Fruit fly (Drosophila melanogaster) whole organism, adult: ENCODE results near the gene Frmd5.

Experiments used
- CG11617 ChIP-seq: fragments of 200-800 bp; sonication (Bioruptor generic); optimal IDR thresholded peaks from 2 replicates; lab custom pipeline; 2017; ENCODE audit warnings: mild to moderate bottlenecking, missing biosample characterization, missing genetic modification reagents, missing genetic modification characterization
- CG12768 ChIP-seq: fragments of 200-800 bp; sonication (Bioruptor generic); optimal IDR thresholded peaks from 2 replicates; lab custom pipeline; 2017; ENCODE audit warnings: missing biosample characterization, missing genetic modification characterization, mild to moderate bottlenecking, moderate library complexity, missing genetic modification reagents
- CG14711 ChIP-seq: fragments of 200-800 bp; sonication (Bioruptor generic); optimal IDR thresholded peaks from 2 replicates; lab custom pipeline; 2018; ENCODE audit warnings: missing biosample characterization, mild to moderate bottlenecking, missing genetic modification characterization, moderate library complexity
- CG1620 ChIP-seq: fragments of 200-800 bp; sonication (Bioruptor generic); optimal IDR thresholded peaks from 2 replicates; lab custom pipeline; 2016; ENCODE audit warnings: missing biosample characterization, missing genetic modification characterization
- CG33017 ChIP-seq: fragments of 200-800 bp; sonication (Bioruptor generic); optimal IDR thresholded peaks from 2 replicates; lab custom pipeline; 2018; ENCODE audit warnings: missing biosample characterization, mild to moderate bottlenecking, missing genetic modification characterization, moderate library complexity
- CG5204 ChIP-seq: fragments of 200-800 bp; sonication (Bioruptor generic); optimal IDR thresholded peaks from 2 replicates; lab custom pipeline; 2016; ENCODE audit warnings: missing biosample characterization, missing genetic modification characterization
- CG7045 ChIP-seq: fragments of 200-800 bp; sonication (Bioruptor generic); optimal IDR thresholded peaks from 2 replicates; lab custom pipeline; 2017; ENCODE audit warnings: missing biosample characterization, mild to moderate bottlenecking, missing genetic modification characterization
- CG7101 ChIP-seq: fragments of 200-800 bp; sonication (Bioruptor generic); optimal IDR thresholded peaks from 2 replicates; lab custom pipeline; 2018; ENCODE audit warnings: missing biosample characterization, mild to moderate bottlenecking, missing genetic modification characterization, moderate library complexity
- Clk ChIP-seq: fragments of 200-800 bp; sonication (Bioruptor generic); optimal IDR thresholded peaks from 2 replicates; lab custom pipeline; 2017; ENCODE audit warnings: missing biosample characterization, missing genetic modification characterization
- Crg-1 ChIP-seq: fragments of 200-800 bp; sonication (Bioruptor generic); optimal IDR thresholded peaks from 2 replicates; lab custom pipeline; 2016; ENCODE audit warnings: missing biosample characterization, missing genetic modification characterization
- Hr96 ChIP-seq: fragments of 200-800 bp; sonication (Bioruptor generic); optimal IDR thresholded peaks from 2 replicates; lab custom pipeline; 2016; ENCODE audit warnings: missing biosample characterization, missing genetic modification characterization
- Mnt ChIP-seq: fragments of 200-800 bp; sonication (Bioruptor generic); optimal IDR thresholded peaks from 2 replicates; lab custom pipeline; 2016; ENCODE audit warnings: missing biosample characterization, mild to moderate bottlenecking, missing genetic modification characterization
- bab1 ChIP-seq: fragments of 200-800 bp; sonication (Bioruptor generic); optimal IDR thresholded peaks from 3 replicates; lab custom pipeline; 2019; ENCODE audit warnings: missing biosample characterization, mild to moderate bottlenecking, missing genetic modification characterization, moderate library complexity
- cic ChIP-seq: fragments of 200-800 bp; sonication (Bioruptor generic); optimal IDR thresholded peaks from 2 replicates; lab custom pipeline; 2017; ENCODE audit warnings: missing biosample characterization, mild to moderate bottlenecking, missing genetic modification characterization, moderate library complexity
- cnc ChIP-seq, 2 experiments: fragments of >200 bp; optimal IDR thresholded peaks; 2 replicates each; lab custom pipeline; 2017
- kay ChIP-seq: fragments of 200-800 bp; sonication (Bioruptor generic); peaks from one replicate; lab custom pipeline; 2016; ENCODE audit warnings: missing biosample characterization, missing genetic modification characterization, borderline replicate concordance
- ovo ChIP-seq: fragments of 200-800 bp; sonication (Bioruptor generic); optimal IDR thresholded peaks from 2 replicates; lab custom pipeline; 2016; ENCODE audit warnings: missing biosample characterization, missing genetic modification characterization
- pad ChIP-seq: fragments of 200-800 bp; sonication (Bioruptor generic); optimal IDR thresholded peaks from 3 replicates; lab custom pipeline; 2017; ENCODE audit warnings: missing biosample characterization, missing genetic modification characterization, mild to moderate bottlenecking, moderate library complexity, missing genetic modification reagents
- tj ChIP-seq: fragments of 200-800 bp; sonication (Bioruptor generic); optimal IDR thresholded peaks from 3 replicates; lab custom pipeline; 2017; ENCODE audit warnings: missing biosample characterization, mild to moderate bottlenecking, missing genetic modification characterization, moderate library complexity
- toe ChIP-seq: fragments of 200-800 bp; sonication (Bioruptor generic); optimal IDR thresholded peaks from 2 replicates; lab custom pipeline; 2016; ENCODE audit warnings: missing biosample characterization, missing genetic modification characterization

The Frmd5 gene

DNA sequence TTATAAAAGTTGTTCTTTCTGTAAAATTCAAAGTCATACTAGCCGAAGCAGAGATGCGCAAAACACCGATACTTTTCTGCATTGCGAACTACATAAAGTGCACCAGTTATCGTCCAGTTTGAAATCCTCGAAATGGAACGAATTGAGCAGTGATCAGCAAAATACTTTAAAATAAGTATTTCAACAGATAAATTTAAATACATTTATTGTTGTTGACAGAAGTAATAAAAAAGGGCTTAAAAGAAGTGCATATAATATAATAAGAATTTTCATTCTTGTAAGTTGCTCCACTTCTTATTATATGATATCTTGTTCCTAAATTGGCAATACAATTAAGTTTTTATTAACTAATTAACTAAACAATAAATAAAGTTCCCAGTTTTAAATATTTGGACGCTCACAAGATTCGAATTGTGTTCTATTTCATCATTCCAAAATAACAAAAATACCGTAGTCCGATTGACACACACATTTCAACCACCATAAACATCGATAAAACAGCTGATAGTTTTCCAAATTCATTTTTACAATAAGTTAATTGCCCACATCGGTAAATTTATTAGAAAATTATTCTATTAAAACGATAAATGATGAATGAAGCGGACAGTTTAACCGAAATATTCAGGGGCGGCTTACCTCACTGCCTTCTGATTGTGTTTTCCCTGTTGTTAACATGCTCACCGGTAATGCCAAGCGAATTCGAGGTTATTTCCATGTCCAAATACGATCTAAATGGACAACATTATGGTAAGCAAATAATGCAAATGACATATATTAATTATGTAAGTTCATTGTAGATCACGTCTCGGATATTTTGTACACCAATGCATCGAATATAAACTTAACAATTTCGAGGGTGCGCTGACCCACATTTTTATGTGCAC lies 29.7 kb upstream of the Frmd5 start, which contains the start of the genes Usp14 and CG4972:
TSS of gene Usp14 (minus strand) at position 70 of the 884 bp plus-strand sequence.
TSS of gene CG4972 (plus strand) at position 466 of the 884 bp plus-strand sequence.
- TF ChIP-seq cnc (optimal IDR thresholded peaks at IDR 0.05; lab: Kevin White, UChicago) (no peak), CG7101 (no peak), Mnt (GFP tag; lab: Kevin White, UChicago) (no peak), bab1 (no peak), Clk (GFP tag; lab: Kevin White, UChicago) (no peak), pad (GFP tag; lab: Kevin White, UChicago) (no peak), CG12768 (GFP tag; lab: Kevin White, UChicago) (no peak), CG11617 (GFP tag; lab: Kevin White, UChicago) (peak; percentile 19), CG1620 (GFP tag; lab: Kevin White, UChicago) (peak; percentile 37), cic (GFP tag; lab: Kevin White, UChicago) (no peak), CG7045 (no peak), Crg-1 (no peak), tj (GFP tag; lab: Kevin White, UChicago) (peak; percentile 5), toe (GFP tag; lab: Kevin White, UChicago) (no peak), Hr96 (GFP tag; lab: Kevin White, UChicago) (no peak), CG33017 (tag; lab: Kevin White, UChicago) (no peak), CG14711 (tag; lab: Kevin White, UChicago) (no peak), CG5204 (GFP tag; lab: Kevin White, UChicago) (no peak), ovo (GFP tag; lab: Kevin White, UChicago) (no peak), kay (peak; percentile 74)

DNA sequence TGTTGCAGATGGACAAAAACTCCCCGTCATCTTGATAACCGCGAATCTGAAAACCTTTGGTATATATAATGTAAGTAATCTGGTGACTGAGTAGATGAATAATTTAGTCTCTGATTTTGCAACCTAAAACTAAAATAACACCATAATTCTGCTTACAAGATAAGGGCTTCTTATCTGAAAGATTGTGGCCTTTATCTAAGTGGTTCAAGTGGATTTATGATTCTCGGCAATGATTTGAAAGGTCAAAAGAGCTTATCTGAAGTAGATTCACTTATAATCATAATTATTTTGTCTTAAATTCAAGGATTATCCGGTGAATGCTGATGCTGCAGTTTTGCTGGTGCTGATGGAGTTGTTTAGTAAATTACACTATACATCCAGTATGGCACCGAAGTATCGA lies 28.4 kb upstream of the Frmd5 start:
- TF ChIP-seq kay (peak; percentile 88), CG7045 (no peak), CG7101 (no peak), CG11617 (GFP tag; lab: Kevin White, UChicago) (no peak), Crg-1 (no peak), CG5204 (GFP tag; lab: Kevin White, UChicago) (no peak), CG14711 (tag; lab: Kevin White, UChicago) (no peak), pad (GFP tag; lab: Kevin White, UChicago) (no peak)

DNA sequence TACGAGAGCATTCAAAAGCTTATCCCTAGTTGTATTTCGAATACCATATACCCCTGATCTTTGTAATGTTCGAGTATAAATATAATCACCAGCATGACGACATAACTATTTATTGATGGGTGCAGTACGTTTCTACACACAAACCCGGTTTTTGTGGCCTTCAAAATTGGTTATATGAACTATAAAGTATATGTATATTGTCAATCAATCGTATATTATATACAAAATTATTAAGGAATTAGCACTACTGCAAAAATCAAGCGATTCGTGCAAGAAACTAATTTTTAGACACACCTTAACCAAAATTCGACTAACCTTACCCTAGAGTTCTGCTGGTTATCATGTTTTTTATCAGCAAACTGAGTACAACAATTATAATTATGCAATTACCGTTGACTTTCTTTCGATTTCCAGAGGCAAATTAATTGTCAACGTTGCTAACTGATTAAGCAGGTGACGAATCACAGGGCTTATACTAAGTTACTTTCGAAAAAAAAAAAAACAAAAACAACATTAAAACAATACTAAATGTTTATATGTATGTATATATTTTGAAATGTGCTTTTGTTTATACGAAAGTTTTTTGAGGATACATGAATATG lies 24.0 kb upstream of the Frmd5 start:
- peak; percentile 93 for TF ChIP-seq kay
- peak; percentile 64 for TF ChIP-seq cic (GFP tag; lab: Kevin White, UChicago)
- no peak for TF ChIP-seq tj (GFP tag; lab: Kevin White, UChicago)
- no peak for TF ChIP-seq cnc (optimal IDR thresholded peaks at IDR 0.05; lab: Kevin White, UChicago)

DNA sequence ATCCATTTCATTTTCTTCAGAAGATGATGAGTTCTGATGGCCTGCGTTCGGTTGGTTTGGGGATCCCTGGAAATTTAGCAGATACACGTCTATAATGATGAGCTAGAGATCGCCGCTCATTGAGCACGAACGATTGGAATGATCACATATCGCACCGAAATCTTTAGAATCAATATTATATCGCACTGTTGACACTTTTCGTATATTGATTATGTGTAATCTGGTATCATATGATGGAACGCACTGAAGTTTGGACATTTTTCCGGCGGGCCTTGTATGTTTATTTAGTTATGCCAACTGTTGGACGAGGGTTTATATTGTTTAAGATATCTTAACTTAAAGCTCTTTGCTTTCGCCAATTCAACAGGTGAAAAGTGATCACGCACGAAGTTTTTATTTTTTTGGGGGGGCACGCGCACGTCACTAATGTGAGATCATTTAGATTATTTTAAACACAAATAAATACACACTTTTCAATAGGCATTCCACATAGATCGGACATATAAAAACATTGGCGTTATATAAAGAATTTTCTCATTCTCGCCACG lies 23.1 kb upstream of the Frmd5 start:
- no peak for TF ChIP-seq Mnt (GFP tag; lab: Kevin White, UChicago)
- TF ChIP-seq CG14711 (tag; lab: Kevin White, UChicago), result peak; percentile 6

DNA sequence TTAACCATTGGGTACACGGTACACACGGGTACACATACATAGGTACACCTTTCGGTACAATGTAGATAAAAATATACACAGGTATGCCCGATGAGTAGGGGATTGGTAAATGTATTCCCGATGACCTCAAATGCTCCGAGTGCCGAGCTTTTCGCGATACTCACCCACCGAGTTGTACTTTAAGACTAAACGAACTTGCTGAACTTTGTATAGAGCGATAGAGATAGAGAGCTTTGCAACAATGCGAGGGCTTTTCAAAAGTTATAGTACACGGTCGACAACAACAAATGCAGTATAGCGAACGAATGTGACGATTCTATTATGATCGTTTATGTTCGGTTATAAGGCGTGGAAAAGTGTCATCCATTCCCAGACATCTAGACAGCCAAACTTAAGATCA lies 22.6 kb upstream of the Frmd5 start:
- TF ChIP-seq Clk (GFP tag; lab: Kevin White, UChicago) (no peak), Mnt (GFP tag; lab: Kevin White, UChicago) (peak; percentile 47), cnc (optimal IDR thresholded peaks at IDR 0.05; lab: Kevin White, UChicago) (no peak), CG33017 (tag; lab: Kevin White, UChicago) (peak; percentile 82), CG7045 (no peak), CG14711 (tag; lab: Kevin White, UChicago) (peak; percentile 17), tj (GFP tag; lab: Kevin White, UChicago) (peak; percentile 45), bab1 (peak; percentile 70), toe (GFP tag; lab: Kevin White, UChicago) (peak; percentile 47), CG12768 (GFP tag; lab: Kevin White, UChicago) (peak; percentile 97), pad (GFP tag; lab: Kevin White, UChicago) (no peak), CG5204 (GFP tag; lab: Kevin White, UChicago) (no peak), kay (peak; percentile 99), CG1620 (GFP tag; lab: Kevin White, UChicago) (no peak), CG7101 (peak; percentile 25), Crg-1 (no peak), ovo (GFP tag; lab: Kevin White, UChicago) (peak; percentile 48), CG11617 (GFP tag; lab: Kevin White, UChicago) (peak; percentile 36), Hr96 (GFP tag; lab: Kevin White, UChicago) (no peak), cic (GFP tag; lab: Kevin White, UChicago) (peak; percentile 90)

DNA sequence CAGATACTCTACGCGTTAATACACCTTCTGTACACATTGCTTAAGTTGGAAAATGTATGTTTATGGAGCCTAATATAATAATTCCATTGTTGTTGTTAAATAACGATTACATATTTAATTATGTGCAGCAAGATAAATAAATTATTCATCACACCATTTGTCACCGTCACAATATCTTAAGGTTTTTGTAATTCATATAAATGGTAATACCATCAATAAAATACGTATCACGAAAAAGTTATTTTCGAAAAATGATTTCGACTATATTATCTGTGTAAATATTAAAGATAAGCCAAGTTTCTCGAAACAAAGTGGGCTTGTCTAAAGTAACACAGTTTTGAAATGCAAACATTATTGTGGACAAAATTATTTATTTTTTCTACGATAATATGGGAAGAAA lies 22.1 kb upstream of the Frmd5 start, which contains the start of gene CG4995:
TSS of gene CG4995 (plus strand) at position 301 of the 400 bp plus-strand sequence.
- TF ChIP-seq CG33017 (tag; lab: Kevin White, UChicago), result no peak
- no peak for TF ChIP-seq CG5204 (GFP tag; lab: Kevin White, UChicago)
- TF ChIP-seq Clk (GFP tag; lab: Kevin White, UChicago), result no peak
- no peak for TF ChIP-seq CG11617 (GFP tag; lab: Kevin White, UChicago)
- TF ChIP-seq CG1620 (GFP tag; lab: Kevin White, UChicago), result no peak
- no peak for TF ChIP-seq bab1
- no peak for TF ChIP-seq Crg-1
- no peak for TF ChIP-seq CG14711 (tag; lab: Kevin White, UChicago)
- no peak for TF ChIP-seq kay
- TF ChIP-seq CG12768 (GFP tag; lab: Kevin White, UChicago), result no peak
- no peak for TF ChIP-seq CG7101
